Fruit fly (Drosophila melanogaster) whole organism, pupa: ENCODE measurements around the gene bab1.

Experiments
- CG10348 ChIP-seq: fragments of 200-800 bp; sonication (Bioruptor generic); IDR thresholded peaks from 2 replicates; pipeline ENCODE4 v1.3.6; 2022; ENCODE audit warnings: missing biosample characterization, missing genetic modification characterization
- CG12605 ChIP-seq: fragments of 200-800 bp; sonication (Bioruptor generic); IDR thresholded peaks from 2 replicates; pipeline ENCODE4 v1.3.6; 2022; ENCODE audit warnings: missing biosample characterization, missing genetic modification characterization
- CG13204 ChIP-seq: fragments of 200-800 bp; sonication (Bioruptor generic); optimal IDR thresholded peaks from 2 replicates; lab custom pipeline; 2018; ENCODE audit warnings: missing biosample characterization, mild to moderate bottlenecking, missing genetic modification characterization, moderate library complexity
- CG14655 ChIP-seq: fragments of 200-800 bp; sonication (Bioruptor generic); optimal IDR thresholded peaks from 3 replicates; lab custom pipeline; 2017; ENCODE audit warnings: mild to moderate bottlenecking, missing biosample characterization, missing genetic modification reagents, missing genetic modification characterization
- CG15710 ChIP-seq: fragments of 200-800 bp; sonication (Bioruptor generic); optimal IDR thresholded peaks from 2 replicates; lab custom pipeline; 2018; ENCODE audit warnings: missing biosample characterization, mild to moderate bottlenecking, missing genetic modification characterization, moderate library complexity
- CG17806 ChIP-seq: fragments of 200-800 bp; sonication (Bioruptor generic); optimal IDR thresholded peaks from 2 replicates; lab custom pipeline; 2018; ENCODE audit warnings: missing biosample characterization, mild to moderate bottlenecking, missing genetic modification characterization, moderate library complexity
- CG32121 ChIP-seq: fragments of 200-800 bp; sonication (Bioruptor generic); IDR thresholded peaks from 2 replicates; pipeline ENCODE4 v1.3.6; 2022; ENCODE audit warnings: missing biosample characterization, missing genetic modification characterization
- CG34367 ChIP-seq: fragments of 200-800 bp; sonication (Bioruptor generic); optimal IDR thresholded peaks from 2 replicates; lab custom pipeline; 2018; ENCODE audit warnings: missing biosample characterization, mild to moderate bottlenecking, missing genetic modification characterization
- CG4496 ChIP-seq: fragments of 200-800 bp; sonication (Bioruptor generic); IDR thresholded peaks from 3 replicates; pipeline ENCODE4 v1.3.6; 2022; ENCODE audit warnings: missing biosample characterization, missing genetic modification characterization
- CG8159 ChIP-seq: fragments of 200-800 bp; sonication (Bioruptor generic); optimal IDR thresholded peaks from 3 replicates; lab custom pipeline; 2018; ENCODE audit warnings: missing biosample characterization, mild to moderate bottlenecking, missing genetic modification characterization, moderate library complexity
- CG8301 ChIP-seq: fragments of 200-800 bp; sonication (Bioruptor generic); optimal IDR thresholded peaks from 2 replicates; lab custom pipeline; 2018; ENCODE audit warnings: missing biosample characterization, mild to moderate bottlenecking, missing genetic modification characterization
- CG9948 ChIP-seq: fragments of 200-800 bp; sonication (Bioruptor generic); optimal IDR thresholded peaks from 2 replicates; lab custom pipeline; 2018; ENCODE audit warnings: missing biosample characterization, mild to moderate bottlenecking, missing genetic modification characterization, moderate library complexity
- D1 ChIP-seq: fragments of 200-800 bp; sonication (Bioruptor generic); optimal IDR thresholded peaks from 2 replicates; lab custom pipeline; 2018; ENCODE audit warnings: missing biosample characterization, mild to moderate bottlenecking, missing genetic modification characterization, moderate library complexity
- EcR ChIP-seq: fragments of 200-800 bp; sonication (Bioruptor generic); optimal IDR thresholded peaks from 3 replicates; lab custom pipeline; 2019; ENCODE audit warnings: missing biosample characterization, missing genetic modification characterization, mild to moderate bottlenecking, moderate library complexity, missing genetic modification reagents
- Ets98B ChIP-seq: fragments of 200-800 bp; sonication (Bioruptor generic); IDR thresholded peaks from 2 replicates; pipeline ENCODE4 v1.3.6; 2022; ENCODE audit warnings: missing biosample characterization, missing genetic modification characterization
- Pif1A ChIP-seq: fragments of 200-800 bp; sonication (Bioruptor generic); optimal IDR thresholded peaks from 3 replicates; lab custom pipeline; 2016; ENCODE audit warnings: missing biosample characterization, missing genetic modification characterization
- Pif1B ChIP-seq: fragments of 200-800 bp; sonication (Bioruptor generic); optimal IDR thresholded peaks from 3 replicates; lab custom pipeline; 2016; ENCODE audit warnings: missing biosample characterization, missing genetic modification characterization
- Snoo ChIP-seq: fragments of 200-800 bp; sonication (Bioruptor generic); optimal IDR thresholded peaks from 3 replicates; lab custom pipeline; 2017; ENCODE audit warnings: missing biosample characterization, mild to moderate bottlenecking, missing genetic modification characterization, inconsistent platforms
- fd96Ca ChIP-seq: fragments of 200-800 bp; sonication (Bioruptor generic); IDR thresholded peaks from 3 replicates; pipeline ENCODE4 v1.3.6; 2022; ENCODE audit warnings: missing biosample characterization, missing genetic modification characterization
- gl ChIP-seq: fragments of 200-800 bp; sonication (Bioruptor generic); optimal IDR thresholded peaks from 2 replicates; lab custom pipeline; 2018; ENCODE audit warnings: missing biosample characterization, mild to moderate bottlenecking, missing genetic modification characterization
- rn ChIP-seq: fragments of 200-800 bp; sonication (Bioruptor generic); IDR thresholded peaks from 2 replicates; pipeline ENCODE4 v1.3.6; 2022; ENCODE audit warnings: missing biosample characterization, missing genetic modification characterization

The bab1 gene

dm6 chr3L:1010969-1011368 lies 89.9 kb downstream of the bab1 start:
- TF ChIP-seq CG32121 (no peak), CG12605 (no peak), CG17806 (tag; lab: Kevin White, UChicago) (no peak), CG34367 (tag; lab: Kevin White, UChicago) (no peak), fd96Ca (GFP tag; lab: Robert Waterston, UW) (peak; percentile 46; the same call in 1 of the 3 replicates), CG13204 (GFP tag; lab: Kevin White, UChicago) (no peak), Pif1A (GFP tag; lab: Kevin White, UChicago) (no peak), CG14655 (GFP tag; lab: Kevin White, UChicago) (peak; percentile 28), CG10348 (GFP tag; lab: Robert Waterston, UW) (no peak), CG4496 (GFP tag; lab: Robert Waterston, UW) (peak; percentile 50; the same call in 1 of the 3 replicates), Snoo (tag; lab: Kevin White, UChicago) (no peak), CG8301 (tag; lab: Kevin White, UChicago) (peak; percentile 12), CG8159 (peak; percentile 7), CG9948 (tag; lab: Kevin White, UChicago) (no peak), CG15710 (tag; lab: Kevin White, UChicago) (peak; percentile 13), Ets98B (GFP tag; lab: Robert Waterston, UW) (no peak)

dm6 chr3L:1007513-1008459 lies 93.1 kb downstream of the bab1 start:
- TF ChIP-seq Pif1A (GFP tag; lab: Kevin White, UChicago) (peak; percentile 68), EcR (GFP tag; lab: Kevin White, UChicago) (peak; percentile 11), CG10348 (GFP tag; lab: Robert Waterston, UW) (peak; percentile 47; the same call in 1 of the 2 replicates), CG8159 (peak; percentile 76), Pif1B (GFP tag; lab: Kevin White, UChicago) (peak; percentile 75), CG9948 (tag; lab: Kevin White, UChicago) (peak; percentile 49), gl (tag; lab: Kevin White, UChicago) (no peak), rn (peak; percentile 60), CG8301 (tag; lab: Kevin White, UChicago) (peak; percentile 79), CG32121 (peak; percentile 88), D1 (tag; lab: Kevin White, UChicago) (no peak), Snoo (tag; lab: Kevin White, UChicago) (peak; percentile 94), CG12605 (peak; percentile 63), Ets98B (GFP tag; lab: Robert Waterston, UW) (peak; percentile 85), CG4496 (GFP tag; lab: Robert Waterston, UW) (peak; percentile 91), CG17806 (tag; lab: Kevin White, UChicago) (peak; percentile 64), CG14655 (GFP tag; lab: Kevin White, UChicago) (peak; percentile 84), CG15710 (tag; lab: Kevin White, UChicago) (peak; percentile 68), fd96Ca (GFP tag; lab: Robert Waterston, UW) (peak; percentile 90), CG34367 (tag; lab: Kevin White, UChicago) (peak; percentile 25), CG13204 (GFP tag; lab: Kevin White, UChicago) (no peak)

dm6 chr3L:1005859-1006258 lies 95.0 kb downstream of the bab1 start:
- peak; percentile 35; the same call in 1 of the 3 replicates for TF ChIP-seq CG4496 (GFP tag; lab: Robert Waterston, UW)
- no peak for TF ChIP-seq CG12605

dm6 chr3L:1000541-1000940 lies 100.3 kb downstream of the bab1 start:
- no peak for TF ChIP-seq CG8301 (tag; lab: Kevin White, UChicago)
- TF ChIP-seq CG32121, result peak; percentile 45; the same call in 1 of the 2 replicates

- TF ChIP-seq CG17806 (tag; lab: Kevin White, UChicago) (no peak), CG9948 (tag; lab: Kevin White, UChicago) (no peak), rn (no peak), CG15710 (tag; lab: Kevin White, UChicago) (no peak), Pif1B (GFP tag; lab: Kevin White, UChicago) (no peak)
Measured at dm6 chr3L:999990-1000389, 100.9 kb downstream of the bab1 start.

- TF ChIP-seq CG13204 (GFP tag; lab: Kevin White, UChicago), result no peak
- no peak for TF ChIP-seq CG15710 (tag; lab: Kevin White, UChicago)
- TF ChIP-seq EcR (GFP tag; lab: Kevin White, UChicago), result no peak
- TF ChIP-seq CG34367 (tag; lab: Kevin White, UChicago), result no peak
Measured at dm6 chr3L:995685-996084, 105.2 kb downstream of the bab1 start.
